Worm (Caenorhabditis elegans): ENCODE results near the gene T10H4.13.

DNA sequence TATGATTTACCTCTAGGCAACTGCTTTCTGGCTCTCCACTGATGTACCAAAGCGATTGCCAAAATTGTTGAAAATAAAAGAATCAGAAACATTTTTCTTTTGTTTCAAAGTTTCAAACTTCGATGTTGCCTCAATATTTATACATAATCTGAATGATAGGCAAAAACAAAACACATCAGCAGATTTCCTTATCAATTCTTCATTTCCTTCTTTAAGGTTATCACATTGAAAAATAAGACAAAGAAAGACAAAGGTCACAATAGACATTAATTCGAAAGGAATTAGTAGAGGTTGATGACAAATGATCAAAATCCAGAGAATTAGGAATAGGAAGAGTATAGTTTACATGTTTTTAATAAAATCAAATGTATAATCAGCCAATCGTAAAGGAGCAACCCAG is 23.7 kb upstream of the T10H4.13 start, which contains the start of gene cyp-34A2:
- no peak for TF ChIP-seq ztf-11 (tag; optimal IDR thresholded peaks at IDR 0.05)
- no peak for TF ChIP-seq lin-13 (tag; optimal IDR thresholded peaks at IDR 0.05)
- no peak for TF ChIP-seq nhr-237 (tag; optimal IDR thresholded peaks at IDR 0.05)
- TF ChIP-seq flh-1 (GFP tag; optimal IDR thresholded peaks at IDR 0.05): no peak
- no peak for TF ChIP-seq unc-62 (GFP tag; optimal IDR thresholded peaks at IDR 0.05)
- no peak for TF ChIP-seq nhr-28 (tag; optimal IDR thresholded peaks at IDR 0.05)
- TF ChIP-seq lsy-2 (tag; optimal IDR thresholded peaks at IDR 0.05): no peak

All from whole organism, mixed stage, embryonic.